Worm (Caenorhabditis elegans) whole organism, midembryonic: ENCODE data around the gene taf-12.

Experiments
- T22C8.4 ChIP-seq: fragments of 200-800 bp; sonication (Bioruptor generic); IDR thresholded peaks from 2 replicates; pipeline ENCODE4 v1.3.6; 2022; ENCODE audit warnings: missing genetic modification characterization, missing compliant biosample characterization
- cog-1 ChIP-seq: sonication (generic microtip); optimal IDR thresholded peaks from 2 replicates; lab custom pipeline; 2016; ENCODE audit warnings: missing genetic modification characterization, missing compliant biosample characterization
- flt-1 ChIP-seq: fragments of 200-800 bp; sonication (Bioruptor generic); IDR thresholded peaks from 2 replicates; pipeline ENCODE4 v1.3.6; 2022; ENCODE audit warnings: missing genetic modification characterization, missing compliant biosample characterization
- klf-2 ChIP-seq: fragments of 200-800 bp; sonication (Bioruptor generic); conservative IDR thresholded peaks from 2 replicates; pipeline ENCODE4 v1.3.6; 2022; ENCODE audit warnings: missing genetic modification reagents, missing genetic modification characterization, missing compliant biosample characterization
- med-1 ChIP-seq: sonication (generic microtip); optimal IDR thresholded peaks from 2 replicates; lab custom pipeline; 2017; ENCODE audit warnings: missing genetic modification characterization, mild to moderate bottlenecking, missing compliant biosample characterization, antibody characterized with exemption, missing genetic modification reagents; ENCODE audit not compliant: insufficient read depth
- ref-1 ChIP-seq: fragments of 200-800 bp; sonication (Bioruptor generic); conservative IDR thresholded peaks from 2 replicates; pipeline ENCODE4 v1.3.6; 2022; ENCODE audit warnings: missing genetic modification reagents, missing genetic modification characterization, missing compliant biosample characterization
- tab-1 ChIP-seq: fragments of 200-800 bp; sonication (Bioruptor generic); IDR thresholded peaks from 2 replicates; pipeline ENCODE4 v1.3.6; 2022; ENCODE audit warnings: missing genetic modification characterization, missing compliant biosample characterization
- ztf-23 ChIP-seq: fragments of 200-800 bp; sonication (Bioruptor generic); IDR thresholded peaks from 2 replicates; pipeline ENCODE4 v1.3.6; 2022; ENCODE audit warnings: missing genetic modification reagents, missing genetic modification characterization, missing compliant biosample characterization
- ztf-29 ChIP-seq: fragments of 200-800 bp; sonication (Bioruptor generic); IDR thresholded peaks from 2 replicates; pipeline ENCODE4 v1.3.6; 2022; ENCODE audit warnings: missing genetic modification reagents, missing genetic modification characterization, missing compliant biosample characterization

taf-12 gene

DNA sequence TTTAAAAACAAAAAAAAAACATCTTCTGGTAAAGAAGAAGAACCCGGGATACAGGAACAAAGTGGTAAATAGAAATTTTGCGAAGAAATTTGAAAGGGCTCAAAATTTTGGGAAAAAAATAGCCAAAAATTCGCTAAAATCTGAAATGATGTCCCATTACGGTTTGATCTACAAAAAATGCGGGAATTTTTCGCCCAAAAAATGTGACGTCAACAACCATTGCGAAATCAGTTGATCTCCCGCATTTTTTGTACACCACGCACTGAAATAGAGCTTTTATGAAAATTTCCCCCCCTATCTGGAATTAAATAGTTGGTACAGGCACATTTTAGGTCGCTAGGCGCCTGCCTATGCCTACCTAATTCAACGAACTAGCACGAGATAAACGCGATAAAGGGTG lies 19.5 kb downstream of the taf-12 start:
- TF ChIP-seq cog-1 (tag; lab: Kevin White, UChicago) = no peak
- no peak for TF ChIP-seq ref-1 (GFP tag; lab: Robert Waterston, UW)
- no peak for TF ChIP-seq flt-1 (GFP tag; lab: Robert Waterston, UW)
- TF ChIP-seq klf-2 = no peak
- no peak for TF ChIP-seq T22C8.4
- TF ChIP-seq tab-1 (GFP tag; lab: Robert Waterston, UW) = no peak
- no peak for TF ChIP-seq med-1 (GFP tag; lab: Kevin White, UChicago)
- TF ChIP-seq ztf-29 (GFP tag; lab: Robert Waterston, UW) = no peak
- no peak for TF ChIP-seq ztf-23

ce11 chrIII:11848317-11848716 lies 20.8 kb downstream of the taf-12 start:
- TF ChIP-seq ztf-29 (GFP tag; lab: Robert Waterston, UW) (no peak), cog-1 (tag; lab: Kevin White, UChicago) (no peak), klf-2 (peak; percentile 60; the same call in 1 of the 2 replicates), ztf-23 (no peak), ref-1 (GFP tag; lab: Robert Waterston, UW) (0 out of 2 replicates have a peak, but pooled peaks have one; percentile 25), med-1 (GFP tag; lab: Kevin White, UChicago) (no peak), tab-1 (GFP tag; lab: Robert Waterston, UW) (no peak), T22C8.4 (peak; percentile 34; the same call in 1 of the 2 replicates), flt-1 (GFP tag; lab: Robert Waterston, UW) (peak; percentile 64; the same call in 1 of the 2 replicates)

ce11 chrIII:11847658-11848202 lies 21.4 kb downstream of the taf-12 start, which contains the start of gene mif-1:
Gene mif-1 (plus strand): TSS chrIII:11848152.
- TF ChIP-seq cog-1 (tag; lab: Kevin White, UChicago) = no peak
- TF ChIP-seq tab-1 (GFP tag; lab: Robert Waterston, UW) = no peak
- TF ChIP-seq flt-1 (GFP tag; lab: Robert Waterston, UW) = no peak
- TF ChIP-seq T22C8.4 = no peak
- no peak for TF ChIP-seq ztf-29 (GFP tag; lab: Robert Waterston, UW)
- TF ChIP-seq ztf-23 = no peak
- TF ChIP-seq klf-2 = no peak
- TF ChIP-seq med-1 (GFP tag; lab: Kevin White, UChicago) = no peak
- TF ChIP-seq ref-1 (GFP tag; lab: Robert Waterston, UW) = no peak

DNA sequence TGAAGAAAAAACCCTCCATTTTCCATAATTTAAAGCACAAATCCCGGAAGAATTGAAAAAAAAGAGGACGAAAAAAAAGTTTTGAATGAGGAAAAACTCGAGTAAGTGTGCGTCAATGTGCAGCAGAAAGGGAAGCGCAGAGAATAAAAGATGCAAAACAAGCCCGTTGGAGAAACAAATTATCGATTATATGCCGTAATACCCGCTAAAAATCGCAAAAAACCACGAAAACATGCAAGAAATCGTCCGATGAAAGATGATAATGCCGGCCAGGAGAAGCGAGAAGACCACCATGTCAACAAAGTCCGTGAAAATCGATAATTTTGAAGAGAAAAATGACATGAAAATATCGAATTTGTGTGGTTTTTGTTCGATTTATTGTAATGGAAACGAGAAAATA lies 22.1 kb downstream of the taf-12 start:
- TF ChIP-seq T22C8.4 (peak; percentile 64), flt-1 (GFP tag; lab: Robert Waterston, UW) (no peak)

ce11 chrIII:11846365-11846764 lies 22.7 kb downstream of the taf-12 start, which contains the start of gene ntl-3:
Gene ntl-3 (minus strand): TSS chrIII:11846465.
- TF ChIP-seq flt-1 (GFP tag; lab: Robert Waterston, UW) = no peak
- no peak for TF ChIP-seq ref-1 (GFP tag; lab: Robert Waterston, UW)
- no peak for TF ChIP-seq ztf-29 (GFP tag; lab: Robert Waterston, UW)
- TF ChIP-seq ztf-23 = no peak
- no peak for TF ChIP-seq med-1 (GFP tag; lab: Kevin White, UChicago)
- TF ChIP-seq tab-1 (GFP tag; lab: Robert Waterston, UW) = no peak
- no peak for TF ChIP-seq cog-1 (tag; lab: Kevin White, UChicago)
- no peak for TF ChIP-seq klf-2

- TF ChIP-seq ref-1 (GFP tag; lab: Robert Waterston, UW) (no peak), T22C8.4 (no peak), klf-2 (no peak), tab-1 (GFP tag; lab: Robert Waterston, UW) (no peak), flt-1 (GFP tag; lab: Robert Waterston, UW) (no peak), med-1 (GFP tag; lab: Kevin White, UChicago) (no peak), ztf-23 (no peak), cog-1 (tag; lab: Kevin White, UChicago) (no peak), ztf-29 (GFP tag; lab: Robert Waterston, UW) (no peak)
Observed at ce11 chrIII:11843007-11843406, 26.1 kb downstream of the taf-12 start.

ce11 chrIII:11841728-11842127 lies 27.4 kb downstream of the taf-12 start:
- TF ChIP-seq flt-1 (GFP tag; lab: Robert Waterston, UW) = no peak
- TF ChIP-seq ztf-23 = no peak
- no peak for TF ChIP-seq cog-1 (tag; lab: Kevin White, UChicago)

DNA sequence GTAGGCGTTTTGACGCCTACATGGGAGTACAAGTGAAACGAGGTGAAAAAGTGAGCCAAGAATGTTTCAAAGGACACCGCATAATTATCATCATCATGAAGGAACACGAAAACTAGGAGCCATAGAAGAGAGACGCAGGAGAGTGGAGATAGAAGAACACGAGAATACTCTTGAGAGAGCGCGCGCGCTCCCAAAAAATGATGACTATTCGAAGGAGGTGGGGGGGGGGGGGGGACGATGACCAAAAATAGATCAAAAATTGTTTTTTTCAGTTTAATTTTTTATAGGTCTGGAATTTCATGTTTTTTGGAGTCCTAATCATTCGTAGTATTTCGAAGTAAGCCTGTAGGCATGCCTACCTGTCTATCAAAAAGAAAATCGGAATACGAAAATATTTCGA lies 32.3 kb downstream of the taf-12 start:
- TF ChIP-seq ztf-23 (no peak), flt-1 (GFP tag; lab: Robert Waterston, UW) (no peak), ztf-29 (GFP tag; lab: Robert Waterston, UW) (no peak), cog-1 (tag; lab: Kevin White, UChicago) (no peak), ref-1 (GFP tag; lab: Robert Waterston, UW) (no peak), med-1 (GFP tag; lab: Kevin White, UChicago) (no peak), tab-1 (GFP tag; lab: Robert Waterston, UW) (no peak)

- TF ChIP-seq T22C8.4 (no peak), tab-1 (GFP tag; lab: Robert Waterston, UW) (no peak), klf-2 (no peak), cog-1 (tag; lab: Kevin White, UChicago) (no peak), med-1 (GFP tag; lab: Kevin White, UChicago) (no peak), ref-1 (GFP tag; lab: Robert Waterston, UW) (no peak), ztf-23 (no peak), flt-1 (GFP tag; lab: Robert Waterston, UW) (no peak), ztf-29 (GFP tag; lab: Robert Waterston, UW) (no peak)
Observed at ce11 chrIII:11836054-11836453, 33.0 kb downstream of the taf-12 start.

DNA sequence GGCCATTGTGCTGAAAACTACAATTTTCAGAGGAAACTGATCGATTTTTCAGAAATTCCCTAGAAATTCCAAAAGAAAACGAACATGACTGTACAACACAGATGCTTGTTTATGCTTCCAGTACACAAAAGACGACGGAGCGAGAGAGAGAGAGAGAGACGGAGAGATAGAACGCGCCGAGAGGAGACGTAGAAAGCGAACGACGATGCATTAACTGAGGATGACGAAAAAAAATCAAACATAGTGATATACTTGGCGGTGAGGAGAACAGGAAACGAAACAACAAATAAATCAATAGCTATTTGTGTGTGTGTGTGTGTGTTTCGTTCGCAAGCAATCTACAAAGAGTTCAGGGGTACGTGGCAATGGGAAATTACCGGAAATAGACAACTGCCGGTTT lies 34.3 kb downstream of the taf-12 start:
- TF ChIP-seq tab-1 (GFP tag; lab: Robert Waterston, UW) (no peak), ref-1 (GFP tag; lab: Robert Waterston, UW) (no peak), T22C8.4 (no peak), ztf-29 (GFP tag; lab: Robert Waterston, UW) (no peak), flt-1 (GFP tag; lab: Robert Waterston, UW) (no peak), klf-2 (no peak), med-1 (GFP tag; lab: Kevin White, UChicago) (no peak), cog-1 (tag; lab: Kevin White, UChicago) (no peak), ztf-23 (no peak)
